Fruit fly (Drosophila melanogaster): ENCODE results near the gene vilya.

Gene vilya

dm6 chrX:2743020-2743419 is 16.5 kb downstream of the vilya start (continued):
- no peak for TF ChIP-seq Nf-YC (tag; optimal IDR thresholded peaks at IDR 0.05)
- peak; percentile 59 for TF ChIP-seq onecut (GFP tag; IDR thresholded peaks at IDR 0.05)
- TF ChIP-seq CG30431 (GFP tag; optimal IDR thresholded peaks at IDR 0.05), result peak; percentile 56
- peak; percentile 64 for TF ChIP-seq CG9876 (GFP tag; optimal IDR thresholded peaks at IDR 0.05)
- peak; percentile 89 for TF ChIP-seq lmd (GFP tag; IDR thresholded peaks at IDR 0.05)
- TF ChIP-seq CG10959 (GFP tag; IDR thresholded peaks at IDR 0.05), result peak; percentile 47
- no peak for TF ChIP-seq CG16813 (GFP tag; IDR thresholded peaks at IDR 0.05; ENCODE audit: partially characterized antibody)
- no peak for TF ChIP-seq CG3838 (GFP tag; optimal IDR thresholded peaks at IDR 0.05)
- TF ChIP-seq crp (GFP tag; optimal IDR thresholded peaks at IDR 0.05), result peak in 1 of 2 experiments; percentile 14
- peak; percentile 52 for TF ChIP-seq phol (tag; optimal IDR thresholded peaks at IDR 0.05)
- TF ChIP-seq CG4328 (GFP tag; optimal IDR thresholded peaks at IDR 0.05), result no peak
- TF ChIP-seq bsh (GFP tag; optimal IDR thresholded peaks at IDR 0.05), result peak in 1 of 2 experiments; percentile 48
- TF ChIP-seq ind (GFP tag; optimal IDR thresholded peaks at IDR 0.05), result peak; percentile 86
- TF ChIP-seq stwl (tag; optimal IDR thresholded peaks at IDR 0.05), result no peak
- TF ChIP-seq CG18262 (tag; optimal IDR thresholded peaks at IDR 0.05), result peak; percentile 14
- TF ChIP-seq nom (GFP tag; optimal IDR thresholded peaks at IDR 0.05), result no peak
- no peak for TF ChIP-seq CG8359 (GFP tag; optimal IDR thresholded peaks at IDR 0.05; ENCODE audit: borderline replicate concordance)
- TF ChIP-seq wor (GFP tag; IDR thresholded peaks at IDR 0.05), result peak; percentile 47; the same call in 1 of the 2 replicates
- TF ChIP-seq hth (optimal IDR thresholded peaks at IDR 0.05), result no peak
- TF ChIP-seq Fer2 (tag; optimal IDR thresholded peaks at IDR 0.05), result peak; percentile 54
- peak; percentile 85 for TF ChIP-seq Optix (GFP tag; IDR thresholded peaks at IDR 0.05)
- TF ChIP-seq pho (GFP tag; optimal IDR thresholded peaks at IDR 0.05), result peak; percentile 87
- TF ChIP-seq CG10274 (GFP tag; optimal IDR thresholded peaks at IDR 0.05), result peak; percentile 65
- TF ChIP-seq tup (GFP tag; optimal IDR thresholded peaks at IDR 0.05), result peak; percentile 66
- TF ChIP-seq CG4424 (GFP tag; optimal IDR thresholded peaks at IDR 0.05), result peak; percentile 57
- TF ChIP-seq gcm (GFP tag; optimal IDR thresholded peaks at IDR 0.05), result peak; percentile 6

DNA sequence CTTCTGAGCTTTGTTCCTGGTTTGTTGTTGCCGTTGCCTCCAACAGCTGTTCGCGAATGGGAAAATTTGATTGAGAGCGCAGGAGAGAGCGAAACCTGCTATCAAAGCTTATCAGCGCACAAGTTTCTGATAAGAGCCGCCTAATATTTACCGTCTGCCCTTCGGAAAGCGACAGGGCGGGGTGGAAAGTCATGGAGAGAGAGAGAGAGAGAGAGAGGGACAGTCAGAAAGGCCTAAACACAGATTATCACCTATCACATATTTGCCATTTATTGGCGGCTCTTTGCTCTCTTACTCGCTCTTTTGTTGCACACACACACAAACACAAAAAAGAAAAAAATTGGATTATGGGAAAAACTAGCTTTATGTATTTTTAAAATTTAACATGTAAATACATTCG is 17.1 kb downstream of the vilya start:
- TF ChIP-seq dm (GFP tag; optimal IDR thresholded peaks at IDR 0.05), result no peak
- peak; percentile 72 for TF ChIP-seq crol (GFP tag; IDR thresholded peaks at IDR 0.05)
- TF ChIP-seq GATAe (GFP tag; conservative IDR thresholded peaks at IDR 0.05), result peak; percentile 8; the same call in 1 of the 2 replicates
- TF ChIP-seq Trl (optimal IDR thresholded peaks at IDR 0.05), result peak; percentile 49 to 85
- no peak for TF ChIP-seq Trl (GFP tag; optimal IDR thresholded peaks at IDR 0.05)
- TF ChIP-seq chinmo (GFP tag; IDR thresholded peaks at IDR 0.05; ENCODE audit: partially characterized antibody), result 0 out of 4 replicates have a peak, but pooled peaks have one; percentile 51
- TF ChIP-seq esg (GFP tag; conservative IDR thresholded peaks at IDR 0.05), result no peak
- no peak for TF ChIP-seq Gug (GFP tag; IDR thresholded peaks at IDR 0.05)
- peak; percentile 5 for TF ChIP-seq cg (GFP tag; optimal IDR thresholded peaks at IDR 0.05)

DNA sequence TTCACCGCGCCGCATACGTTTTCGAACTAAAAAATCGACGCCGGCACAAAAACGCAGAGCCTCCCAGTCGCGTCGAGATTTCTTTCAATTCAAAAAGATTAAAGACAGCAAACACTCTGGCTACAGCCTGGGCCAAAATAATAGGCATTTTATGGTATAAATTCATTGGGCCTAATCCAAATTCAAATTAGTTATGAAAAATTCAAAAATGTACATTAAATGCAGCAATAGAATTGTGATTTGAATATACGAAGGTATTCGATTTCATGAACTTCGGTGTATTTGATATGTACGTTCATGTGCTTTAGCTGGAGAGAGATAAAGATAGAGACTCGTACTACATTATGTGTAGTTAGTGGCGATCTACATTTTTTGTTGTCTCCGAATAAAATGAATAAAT is 17.6 kb downstream of the vilya start, which contains the start of gene Syx4:
Gene Syx4 (minus strand): TSS at position 35 of the 400 bp plus-strand sequence.
- TF ChIP-seq ap (GFP tag; IDR thresholded peaks at IDR 0.05) (peak; percentile 87), Atf-2 (GFP tag; optimal IDR thresholded peaks at IDR 0.05) (peak; percentile 76), CG11093 (GFP tag; IDR thresholded peaks at IDR 0.05) (peak; percentile 70; the same call in 2 of the 3 replicates), pan (optimal IDR thresholded peaks at IDR 0.05) (no peak), pan (GFP tag; optimal IDR thresholded peaks at IDR 0.05 in 1 of 2, IDR thresholded peaks at IDR 0.05 in 1 of 2) (peak in 1 of 2 experiments; percentile 93), tio (GFP tag; optimal IDR thresholded peaks at IDR 0.05) (peak; percentile 86), ranshi (GFP tag; IDR thresholded peaks at IDR 0.05) (peak; percentile 90), Oaz (GFP tag; IDR thresholded peaks at IDR 0.05) (peak; percentile 90), Gsc (GFP tag; IDR thresholded peaks at IDR 0.05) (peak; percentile 49; the same call in 1 of the 2 replicates), klu (GFP tag; IDR thresholded peaks at IDR 0.05) (peak; percentile 56; the same call in 1 of the 2 replicates), Fer2 (tag; optimal IDR thresholded peaks at IDR 0.05) (peak; percentile 78), CG11560 (tag; IDR thresholded peaks at IDR 0.05) (peak; percentile 71; the same call in 2 of the 3 replicates), stc (GFP tag; IDR thresholded peaks at IDR 0.05) (peak; percentile 89), CoRest (tag; optimal IDR thresholded peaks at IDR 0.05) (peak; percentile 90), vnd (GFP tag; IDR thresholded peaks at IDR 0.05; ENCODE audit: partially characterized antibody) (no peak), CG12769 (tag; optimal IDR thresholded peaks at IDR 0.05) (peak; percentile 97), da (GFP tag; optimal IDR thresholded peaks at IDR 0.05) (peak; percentile 60)
